Worm (Caenorhabditis elegans) whole organism, midembryonic: Measurements from ENCODE around the gene Y73C8B.2.

ENCODE experiments used
- T22C8.4 ChIP-seq: fragments of 200-800 bp; sonication (Bioruptor generic); IDR thresholded peaks from 2 replicates; pipeline ENCODE4 v1.3.6; 2022; ENCODE audit warnings: missing genetic modification characterization, missing compliant biosample characterization
- cog-1 ChIP-seq: sonication (generic microtip); optimal IDR thresholded peaks from 2 replicates; lab custom pipeline; 2016; ENCODE audit warnings: missing genetic modification characterization, missing compliant biosample characterization
- flt-1 ChIP-seq: fragments of 200-800 bp; sonication (Bioruptor generic); IDR thresholded peaks from 2 replicates; pipeline ENCODE4 v1.3.6; 2022; ENCODE audit warnings: missing genetic modification characterization, missing compliant biosample characterization
- klf-2 ChIP-seq: fragments of 200-800 bp; sonication (Bioruptor generic); conservative IDR thresholded peaks from 2 replicates; pipeline ENCODE4 v1.3.6; 2022; ENCODE audit warnings: missing genetic modification reagents, missing genetic modification characterization, missing compliant biosample characterization
- med-1 ChIP-seq: sonication (generic microtip); optimal IDR thresholded peaks from 2 replicates; lab custom pipeline; 2017; ENCODE audit warnings: missing genetic modification characterization, mild to moderate bottlenecking, missing compliant biosample characterization, antibody characterized with exemption, missing genetic modification reagents; ENCODE audit not compliant: insufficient read depth
- ref-1 ChIP-seq: fragments of 200-800 bp; sonication (Bioruptor generic); conservative IDR thresholded peaks from 2 replicates; pipeline ENCODE4 v1.3.6; 2022; ENCODE audit warnings: missing genetic modification reagents, missing genetic modification characterization, missing compliant biosample characterization
- tab-1 ChIP-seq: fragments of 200-800 bp; sonication (Bioruptor generic); IDR thresholded peaks from 2 replicates; pipeline ENCODE4 v1.3.6; 2022; ENCODE audit warnings: missing genetic modification characterization, missing compliant biosample characterization
- ztf-23 ChIP-seq: fragments of 200-800 bp; sonication (Bioruptor generic); IDR thresholded peaks from 2 replicates; pipeline ENCODE4 v1.3.6; 2022; ENCODE audit warnings: missing genetic modification reagents, missing genetic modification characterization, missing compliant biosample characterization
- ztf-29 ChIP-seq: fragments of 200-800 bp; sonication (Bioruptor generic); IDR thresholded peaks from 2 replicates; pipeline ENCODE4 v1.3.6; 2022; ENCODE audit warnings: missing genetic modification reagents, missing genetic modification characterization, missing compliant biosample characterization

Y73C8B.2 gene

ce11 chrV:3194952-3195450, at the start of gene Y73C8B.2:
Y73C8B.2 (minus strand) TSS chrV:3195002.
- TF ChIP-seq cog-1 (tag; lab: Kevin White, UChicago) = peak; percentile 5
- TF ChIP-seq med-1 (GFP tag; lab: Kevin White, UChicago) = no peak
- no peak for TF ChIP-seq T22C8.4 (GFP tag; lab: Robert Waterston, UW)
- TF ChIP-seq tab-1 = no peak
- TF ChIP-seq ztf-23 (GFP tag; lab: Robert Waterston, UW) = no peak
- no peak for TF ChIP-seq ref-1 (GFP tag; lab: Robert Waterston, UW)

- TF ChIP-seq ztf-23 (GFP tag; lab: Robert Waterston, UW) = no peak
These were observed 48.2 kb upstream of the Y73C8B.2 start, which contains the start of gene gst-23 for ce11 chrV:3242984-3243383. gst-23 (plus strand) TSS chrV:3243284.

- TF ChIP-seq cog-1 (tag; lab: Kevin White, UChicago) (no peak), ztf-23 (GFP tag; lab: Robert Waterston, UW) (no peak), ztf-29 (GFP tag; lab: Robert Waterston, UW) (no peak), klf-2 (GFP tag; lab: Robert Waterston, UW) (no peak), flt-1 (GFP tag; lab: Robert Waterston, UW) (no peak), T22C8.4 (GFP tag; lab: Robert Waterston, UW) (no peak), med-1 (GFP tag; lab: Kevin White, UChicago) (no peak), tab-1 (no peak), ref-1 (GFP tag; lab: Robert Waterston, UW) (no peak)
These were observed 46.4 kb upstream of the Y73C8B.2 start, which contains the start of gene srj-11 for ce11 chrV:3241175-3241574. srj-11 (plus strand) TSS chrV:3241424.

ce11 chrV:3236610-3237009, 41.8 kb upstream of the Y73C8B.2 start, which contains the start of the genes K08D9.9 and str-16:
K08D9.9 (minus strand) TSS chrV:3236710.
str-16 (plus strand) TSS chrV:3236875.
- TF ChIP-seq tab-1 (no peak), flt-1 (GFP tag; lab: Robert Waterston, UW) (no peak), T22C8.4 (GFP tag; lab: Robert Waterston, UW) (no peak), klf-2 (GFP tag; lab: Robert Waterston, UW) (no peak)

- TF ChIP-seq ref-1 (GFP tag; lab: Robert Waterston, UW) = no peak
- no peak for TF ChIP-seq ztf-29 (GFP tag; lab: Robert Waterston, UW)
- no peak for TF ChIP-seq flt-1 (GFP tag; lab: Robert Waterston, UW)
These were observed 40.1 kb upstream of the Y73C8B.2 start, which contains the start of gene K08D9.6 for ce11 chrV:3234887-3235286. K08D9.6 (minus strand) TSS chrV:3234987.

ce11 chrV:3230597-3230996, 35.8 kb upstream of the Y73C8B.2 start, which contains the start of gene K08D9.10:
K08D9.10 (plus strand) TSS chrV:3230897.
- no peak for TF ChIP-seq med-1 (GFP tag; lab: Kevin White, UChicago)
- no peak for TF ChIP-seq ztf-23 (GFP tag; lab: Robert Waterston, UW)
- no peak for TF ChIP-seq ref-1 (GFP tag; lab: Robert Waterston, UW)
- TF ChIP-seq T22C8.4 (GFP tag; lab: Robert Waterston, UW) = no peak
- no peak for TF ChIP-seq flt-1 (GFP tag; lab: Robert Waterston, UW)
- TF ChIP-seq klf-2 (GFP tag; lab: Robert Waterston, UW) = no peak
- TF ChIP-seq tab-1 = no peak
- no peak for TF ChIP-seq cog-1 (tag; lab: Kevin White, UChicago)

ce11 chrV:3230150-3230549, 35.3 kb upstream of the Y73C8B.2 start:
- TF ChIP-seq ztf-23 (GFP tag; lab: Robert Waterston, UW) (no peak), med-1 (GFP tag; lab: Kevin White, UChicago) (no peak), tab-1 (no peak), ref-1 (GFP tag; lab: Robert Waterston, UW) (no peak), T22C8.4 (GFP tag; lab: Robert Waterston, UW) (no peak), cog-1 (tag; lab: Kevin White, UChicago) (no peak), klf-2 (GFP tag; lab: Robert Waterston, UW) (no peak), ztf-29 (GFP tag; lab: Robert Waterston, UW) (no peak), flt-1 (GFP tag; lab: Robert Waterston, UW) (no peak)

- no peak for TF ChIP-seq ztf-23 (GFP tag; lab: Robert Waterston, UW)
- no peak for TF ChIP-seq cog-1 (tag; lab: Kevin White, UChicago)
- TF ChIP-seq med-1 (GFP tag; lab: Kevin White, UChicago) = no peak
These were observed 32.6 kb upstream of the Y73C8B.2 start, which contains the start of gene K08D9.2 for ce11 chrV:3227373-3227772. K08D9.2 (plus strand) TSS chrV:3227673.

ce11 chrV:3218604-3219003, 23.8 kb upstream of the Y73C8B.2 start:
- TF ChIP-seq med-1 (GFP tag; lab: Kevin White, UChicago) (no peak), cog-1 (tag; lab: Kevin White, UChicago) (no peak), flt-1 (GFP tag; lab: Robert Waterston, UW) (no peak), klf-2 (GFP tag; lab: Robert Waterston, UW) (no peak), tab-1 (no peak), T22C8.4 (GFP tag; lab: Robert Waterston, UW) (no peak), ref-1 (GFP tag; lab: Robert Waterston, UW) (no peak), ztf-29 (GFP tag; lab: Robert Waterston, UW) (no peak), ztf-23 (GFP tag; lab: Robert Waterston, UW) (no peak)

ce11 chrV:3210147-3210546, 15.3 kb upstream of the Y73C8B.2 start, which contains the start of gene apx-1:
apx-1 (plus strand) TSS chrV:3210196.
- TF ChIP-seq cog-1 (tag; lab: Kevin White, UChicago) = no peak
- no peak for TF ChIP-seq ztf-23 (GFP tag; lab: Robert Waterston, UW)
- TF ChIP-seq ref-1 (GFP tag; lab: Robert Waterston, UW) = no peak
- TF ChIP-seq tab-1 = no peak
- no peak for TF ChIP-seq klf-2 (GFP tag; lab: Robert Waterston, UW)
- no peak for TF ChIP-seq med-1 (GFP tag; lab: Kevin White, UChicago)
- no peak for TF ChIP-seq flt-1 (GFP tag; lab: Robert Waterston, UW)
- TF ChIP-seq ztf-29 (GFP tag; lab: Robert Waterston, UW) = no peak
- TF ChIP-seq T22C8.4 (GFP tag; lab: Robert Waterston, UW) = no peak
